Worm (Caenorhabditis elegans) whole organism, L3 larva: ENCODE data around the gene str-166.

Experiments used
- R02D3.7 ChIP-seq: fragments of 150-350 bp; optimal IDR thresholded peaks from 2 replicates; lab custom pipeline; 2014; ENCODE audit warnings: missing biosample characterization, missing genetic modification characterization
- ZK546.5 ChIP-seq: sonication (generic microtip); optimal IDR thresholded peaks from 2 replicates; lab custom pipeline; 2017; ENCODE audit warnings: missing biosample characterization, missing genetic modification characterization
- aly-2 ChIP-seq: fragments of 150-350 bp; optimal IDR thresholded peaks from 2 replicates; lab custom pipeline; 2014; ENCODE audit warnings: missing biosample characterization, missing genetic modification characterization
- ceh-28 ChIP-seq: fragments of 150-350 bp; optimal IDR thresholded peaks from 2 replicates; lab custom pipeline; 2014; ENCODE audit warnings: missing biosample characterization, missing genetic modification reagents, missing genetic modification characterization
- ceh-82 ChIP-seq: fragments of 150-350 bp; optimal IDR thresholded peaks from 2 replicates; lab custom pipeline; 2014; ENCODE audit warnings: missing biosample characterization, missing genetic modification characterization
- egl-5 ChIP-seq: fragments of 150-350 bp; optimal IDR thresholded peaks from 2 replicates; lab custom pipeline; 2017; ENCODE audit warnings: missing biosample characterization, missing genetic modification reagents, missing genetic modification characterization, inconsistent platforms
- elt-1 ChIP-seq: fragments of 150-350 bp; optimal IDR thresholded peaks from 2 replicates; lab custom pipeline; 2014; ENCODE audit warnings: missing biosample characterization, missing genetic modification characterization
- elt-2 ChIP-seq: sonication (generic microtip); optimal IDR thresholded peaks from 2 replicates; lab custom pipeline; 2016; ENCODE audit warnings: missing genetic modification reagents, mild to moderate bottlenecking, missing genetic modification characterization, missing compliant biosample characterization
- elt-3 ChIP-seq, 3 experiments: fragments of 150-350 bp in 1 of 3; sonication (generic microtip) in 2 of 3; optimal IDR thresholded peaks; 2 replicates in 2 of 3; 4 replicates in 1 of 3; lab custom pipeline; 2014 to 2017; ENCODE audit warnings: missing biosample characterization in 3 of 3, missing genetic modification characterization in 3 of 3
- fkh-10 ChIP-seq: sonication (generic microtip); optimal IDR thresholded peaks from 2 replicates; lab custom pipeline; 2017; ENCODE audit warnings: missing biosample characterization, missing genetic modification reagents, missing genetic modification characterization
- fos-1 ChIP-seq: fragments of 150-350 bp; optimal IDR thresholded peaks from 2 replicates; lab custom pipeline; 2014; ENCODE audit warnings: missing biosample characterization, missing genetic modification characterization
- hmg-11 ChIP-seq: sonication (generic microtip); optimal IDR thresholded peaks from 2 replicates; lab custom pipeline; 2016; ENCODE audit warnings: missing genetic modification characterization, missing compliant biosample characterization
- lin-15B ChIP-seq: fragments of 150-350 bp; optimal IDR thresholded peaks from 2 replicates; lab custom pipeline; 2014; ENCODE audit warnings: missing biosample characterization, missing genetic modification characterization
- lin-39 ChIP-seq: fragments of 150-350 bp; optimal IDR thresholded peaks from 2 replicates; lab custom pipeline; 2018; ENCODE audit warnings: missing biosample characterization, missing genetic modification reagents, missing genetic modification characterization
- lsy-12 ChIP-seq: sonication (generic microtip); optimal IDR thresholded peaks from 2 replicates; lab custom pipeline; 2016; ENCODE audit warnings: mild to moderate bottlenecking, missing genetic modification characterization, missing compliant biosample characterization
- mml-1 ChIP-seq: fragments of 150-350 bp; sonication (generic microtip); optimal IDR thresholded peaks from 3 replicates; lab custom pipeline; 2014; ENCODE audit warnings: missing biosample characterization, missing genetic modification characterization
- nfya-1 ChIP-seq: sonication (generic microtip); optimal IDR thresholded peaks from 2 replicates; lab custom pipeline; 2017; ENCODE audit warnings: missing genetic modification characterization, mild to moderate bottlenecking, missing compliant biosample characterization, antibody characterized with exemption, moderate library complexity; ENCODE audit not compliant: insufficient read depth
- nhr-11 ChIP-seq: fragments of 150-350 bp; optimal IDR thresholded peaks from 2 replicates; lab custom pipeline; 2014; ENCODE audit warnings: missing biosample characterization, missing genetic modification characterization
- nhr-12 ChIP-seq: fragments of 150-350 bp; optimal IDR thresholded peaks from 2 replicates; lab custom pipeline; 2014; ENCODE audit warnings: missing biosample characterization, missing genetic modification characterization
- nhr-23 ChIP-seq: fragments of 150-350 bp; optimal IDR thresholded peaks from 2 replicates; lab custom pipeline; 2014; ENCODE audit warnings: missing biosample characterization, missing genetic modification reagents, missing genetic modification characterization
- nhr-237 ChIP-seq: fragments of 150-350 bp; optimal IDR thresholded peaks from 2 replicates; lab custom pipeline; 2014; ENCODE audit warnings: missing biosample characterization, missing genetic modification characterization
- nhr-25 ChIP-seq: sonication (generic microtip); optimal IDR thresholded peaks from 2 replicates; lab custom pipeline; 2017; ENCODE audit warnings: missing biosample characterization, missing genetic modification characterization
- nhr-28 ChIP-seq: fragments of 150-350 bp; optimal IDR thresholded peaks from 2 replicates; lab custom pipeline; 2014; ENCODE audit warnings: missing biosample characterization, missing genetic modification characterization
- nhr-43 ChIP-seq: sonication (generic microtip); optimal IDR thresholded peaks from 2 replicates; lab custom pipeline; 2016; ENCODE audit warnings: mild to moderate bottlenecking, missing genetic modification characterization, missing compliant biosample characterization; ENCODE audit not compliant: poor library complexity, severe bottlenecking
- nhr-76 ChIP-seq: fragments of 150-350 bp; sonication (generic microtip); optimal IDR thresholded peaks from 5 replicates; lab custom pipeline; 2014; ENCODE audit warnings: missing biosample characterization, missing genetic modification characterization
- pqm-1 ChIP-seq: fragments of 150-350 bp; optimal IDR thresholded peaks from 2 replicates; lab custom pipeline; 2017; ENCODE audit warnings: missing biosample characterization, missing genetic modification characterization, inconsistent platforms
- sea-2 ChIP-seq: fragments of 150-350 bp; sonication (generic microtip); optimal IDR thresholded peaks from 4 replicates; lab custom pipeline; 2014; ENCODE audit warnings: missing biosample characterization, missing genetic modification reagents, missing genetic modification characterization
- skn-1 ChIP-seq: fragments of 150-350 bp; optimal IDR thresholded peaks from 2 replicates; lab custom pipeline; 2014; ENCODE audit warnings: missing biosample characterization, missing genetic modification characterization
- snpc-4 ChIP-seq: fragments of 150-350 bp; optimal IDR thresholded peaks from 2 replicates; lab custom pipeline; 2014; ENCODE audit warnings: missing biosample characterization, missing genetic modification characterization
- tbx-2 ChIP-seq: sonication (generic microtip); optimal IDR thresholded peaks from 2 replicates; lab custom pipeline; 2016; ENCODE audit warnings: mild to moderate bottlenecking, missing genetic modification characterization, missing compliant biosample characterization
- unc-62 ChIP-seq: fragments of 150-350 bp; sonication (generic microtip); optimal IDR thresholded peaks from 4 replicates; lab custom pipeline; 2014; ENCODE audit warnings: missing biosample characterization, missing genetic modification reagents, missing genetic modification characterization
- ztf-11 ChIP-seq: fragments of 150-350 bp; optimal IDR thresholded peaks from 2 replicates; lab custom pipeline; 2014; ENCODE audit warnings: missing biosample characterization, missing genetic modification characterization
- ztf-4 ChIP-seq: fragments of 150-350 bp; optimal IDR thresholded peaks from 2 replicates; lab custom pipeline; 2014; ENCODE audit warnings: missing biosample characterization, missing genetic modification characterization

The str-166 gene

ce11 chrIV:4864524-4864923 is 19.6 kb upstream of the str-166 start:
- TF ChIP-seq lin-39 (no peak), pqm-1 (tag; lab: Kevin White, UChicago) (no peak), nhr-11 (tag; lab: Kevin White, UChicago) (no peak), ZK546.5 (tag; lab: Kevin White, UChicago) (no peak), ztf-4 (tag; lab: Kevin White, UChicago) (no peak), nfya-1 (tag; lab: Kevin White, UChicago) (no peak), unc-62 (no peak), sea-2 (GFP tag; lab: Kevin White, UChicago) (no peak), nhr-43 (tag; lab: Kevin White, UChicago) (no peak), tbx-2 (no peak), aly-2 (tag; lab: Kevin White, UChicago) (no peak), hmg-11 (no peak), ceh-28 (tag; lab: Kevin White, UChicago) (no peak), lsy-12 (tag; lab: Kevin White, UChicago) (no peak), elt-2 (tag; lab: Kevin White, UChicago) (no peak), mml-1 (tag; lab: Kevin White, UChicago) (no peak), nhr-23 (tag; lab: Kevin White, UChicago) (no peak), fkh-10 (GFP tag; lab: Kevin White, UChicago) (no peak), elt-1 (tag; lab: Kevin White, UChicago) (no peak)

DNA sequence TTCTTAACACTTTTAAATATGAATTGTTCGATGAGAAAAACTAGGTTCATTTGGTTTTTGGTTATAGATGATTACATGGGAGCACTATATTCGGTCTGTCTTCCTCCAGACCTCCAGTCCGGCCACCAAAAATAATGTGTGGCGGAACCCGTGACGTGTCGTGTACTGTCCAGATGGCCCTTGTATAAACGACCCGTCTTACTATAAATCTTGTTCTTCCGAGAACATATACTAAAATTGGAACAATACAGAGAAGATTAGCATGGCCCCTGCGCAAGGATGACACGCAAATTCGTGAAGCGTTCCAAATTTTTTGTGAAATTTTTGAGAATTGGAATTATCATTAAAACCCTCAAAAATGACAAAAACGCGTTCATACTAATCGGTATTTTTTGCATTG is 17.5 kb upstream of the str-166 start:
- TF ChIP-seq lin-15B (no peak), lin-39 (no peak), nhr-25 (tag; lab: Kevin White, UChicago) (no peak), nhr-11 (tag; lab: Kevin White, UChicago) (no peak), skn-1 (tag; lab: Kevin White, UChicago) (no peak), egl-5 (tag; lab: Kevin White, UChicago) (no peak), nhr-23 (tag; lab: Kevin White, UChicago) (no peak), elt-1 (tag; lab: Kevin White, UChicago) (no peak), lsy-12 (tag; lab: Kevin White, UChicago) (no peak), sea-2 (GFP tag; lab: Kevin White, UChicago) (no peak), aly-2 (tag; lab: Kevin White, UChicago) (no peak), fkh-10 (GFP tag; lab: Kevin White, UChicago) (no peak), ceh-82 (tag; lab: Kevin White, UChicago) (no peak), elt-2 (tag; lab: Kevin White, UChicago) (no peak), snpc-4 (tag; lab: Kevin White, UChicago) (no peak)

ce11 chrIV:4867610-4868009 is 16.5 kb upstream of the str-166 start, which contains the start of gene str-172:
TSS of gene str-172 (minus strand) at chrIV:4867710.
- no peak for TF ChIP-seq fos-1
- TF ChIP-seq nhr-28 (tag; lab: Kevin White, UChicago): no peak
- no peak for TF ChIP-seq pqm-1 (tag; lab: Kevin White, UChicago)
- no peak for TF ChIP-seq nhr-43 (tag; lab: Kevin White, UChicago)
- no peak for TF ChIP-seq R02D3.7
- no peak for TF ChIP-seq nhr-237
- no peak for TF ChIP-seq snpc-4 (tag; lab: Kevin White, UChicago)
- TF ChIP-seq nhr-23 (tag; lab: Kevin White, UChicago): no peak
- TF ChIP-seq nfya-1 (tag; lab: Kevin White, UChicago): no peak
- TF ChIP-seq unc-62: no peak
- no peak for TF ChIP-seq nhr-76

DNA sequence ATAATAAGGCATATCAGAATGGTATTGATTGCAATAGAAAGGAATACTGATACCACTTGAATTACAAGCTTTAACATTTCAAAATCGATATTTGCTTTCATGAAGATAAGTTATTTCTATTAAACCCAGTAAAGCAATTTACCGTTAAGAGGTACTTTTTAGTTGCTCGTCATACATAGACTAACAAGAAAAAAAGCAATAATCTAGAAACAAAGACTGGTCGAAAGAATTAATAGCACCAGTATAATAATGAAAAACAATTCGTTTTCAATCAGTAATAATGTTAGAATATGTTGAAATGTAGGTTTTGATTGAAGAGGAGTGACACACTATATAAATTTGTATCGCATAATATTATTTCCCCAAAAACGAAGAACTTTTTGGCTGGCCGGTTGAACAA is 13.5 kb upstream of the str-166 start, which contains the start of gene str-175:
Gene str-175, minus strand, starts transcription at position 101 of the 400 bp plus-strand sequence.
- TF ChIP-seq elt-2 (tag; lab: Kevin White, UChicago): no peak
- no peak for TF ChIP-seq ZK546.5 (tag; lab: Kevin White, UChicago)
- no peak for TF ChIP-seq fkh-10 (GFP tag; lab: Kevin White, UChicago)

- TF ChIP-seq ceh-28 (tag; lab: Kevin White, UChicago) (no peak), elt-3 (tag; optimal IDR thresholded peaks at IDR 0.05; lab: Kevin White, UChicago) (no peak), snpc-4 (tag; lab: Kevin White, UChicago) (no peak), egl-5 (tag; lab: Kevin White, UChicago) (no peak), nhr-43 (tag; lab: Kevin White, UChicago) (no peak), elt-1 (tag; lab: Kevin White, UChicago) (no peak), pqm-1 (tag; lab: Kevin White, UChicago) (no peak), R02D3.7 (no peak), ztf-11 (tag; lab: Kevin White, UChicago) (no peak), nhr-12 (tag; lab: Kevin White, UChicago) (no peak)
Measured at ce11 chrIV:4874603-4875002, 9.5 kb upstream of the str-166 start, which contains the start of gene str-174. TSS of gene str-174 (minus strand) at chrIV:4874703.
